Fruit fly (Drosophila melanogaster) whole organism, embryonic: ENCODE measurements around the gene CG32483.

Experiments
- CG10321 ChIP-seq: fragments of 200-800 bp; sonication (Bioruptor generic); IDR thresholded peaks from 2 replicates; pipeline ENCODE4 v1.3.6; 2022; ENCODE audit warnings: missing biosample characterization, missing genetic modification characterization
- CG10565 ChIP-seq: fragments of 200-800 bp; sonication (Bioruptor generic); optimal IDR thresholded peaks from 3 replicates; lab custom pipeline; 2016; ENCODE audit warnings: missing biosample characterization, mild to moderate bottlenecking, missing genetic modification characterization
- CG11398 ChIP-seq: fragments of 200-800 bp; sonication (Bioruptor generic); optimal IDR thresholded peaks from 2 replicates; lab custom pipeline; 2016; ENCODE audit warnings: missing biosample characterization, missing genetic modification characterization
- CG15696 ChIP-seq: fragments of 200-800 bp; sonication (Bioruptor generic); optimal IDR thresholded peaks from 2 replicates; lab custom pipeline; 2019; ENCODE audit warnings: missing biosample characterization, mild to moderate bottlenecking, missing genetic modification characterization, moderate library complexity
- CG16863 ChIP-seq: fragments of 200-800 bp; sonication (Bioruptor generic); optimal IDR thresholded peaks from 3 replicates; lab custom pipeline; 2016; ENCODE audit warnings: missing biosample characterization, missing genetic modification characterization
- CG17385 ChIP-seq: fragments of 200-800 bp; sonication (Bioruptor generic); optimal IDR thresholded peaks from 3 replicates; lab custom pipeline; 2018; ENCODE audit warnings: missing biosample characterization, mild to moderate bottlenecking, missing genetic modification characterization
- CG2202 ChIP-seq: fragments of 200-800 bp; sonication (Bioruptor generic); optimal IDR thresholded peaks from 2 replicates; lab custom pipeline; 2018; ENCODE audit warnings: missing biosample characterization, mild to moderate bottlenecking, missing genetic modification characterization
- CG2875 ChIP-seq: fragments of 200-800 bp; sonication (Bioruptor generic); optimal IDR thresholded peaks from 2 replicates; lab custom pipeline; 2017; ENCODE audit warnings: missing biosample characterization, mild to moderate bottlenecking, missing genetic modification characterization, missing genetic modification reagents
- CG3163 ChIP-seq: fragments of 200-800 bp; sonication (Bioruptor generic); optimal IDR thresholded peaks from 3 replicates; lab custom pipeline; 2016; ENCODE audit warnings: missing biosample characterization, missing genetic modification characterization
- CG3407 ChIP-seq: fragments of 200-800 bp; sonication (Bioruptor generic); optimal IDR thresholded peaks from 2 replicates; lab custom pipeline; 2018; ENCODE audit warnings: missing biosample characterization, mild to moderate bottlenecking, missing genetic modification characterization
- CG34224 ChIP-seq: fragments of 200-800 bp; sonication (Bioruptor generic); IDR thresholded peaks from 3 replicates; pipeline ENCODE4 v1.3.6; 2022; ENCODE audit warnings: missing biosample characterization, missing genetic modification characterization; ENCODE audit not compliant: partially characterized antibody
- CG34422 ChIP-seq: fragments of 200-800 bp; sonication (Bioruptor generic); IDR thresholded peaks from 3 replicates; pipeline ENCODE4 v1.3.6; 2022; ENCODE audit warnings: missing biosample characterization, missing genetic modification characterization
- CG3726 ChIP-seq: fragments of 200-800 bp; sonication (Bioruptor generic); IDR thresholded peaks from 3 replicates; pipeline ENCODE4, ENCODE4 v1.3.6; 2022; ENCODE audit warnings: missing biosample characterization, missing genetic modification characterization
- CG5180 ChIP-seq: fragments of 200-800 bp; sonication (Bioruptor generic); optimal IDR thresholded peaks from 3 replicates; lab custom pipeline; 2017; ENCODE audit warnings: missing biosample characterization, missing genetic modification characterization, mild to moderate bottlenecking, moderate library complexity, missing genetic modification reagents
- CG8290 ChIP-seq, 3 experiments: fragments of 200-800 bp; sonication (Bioruptor generic); optimal IDR thresholded peaks; 2 replicates each; lab custom pipeline; 2016 to 2019; ENCODE audit warnings: missing biosample characterization in 3 of 3, missing genetic modification characterization in 3 of 3, mild to moderate bottlenecking in 2 of 3, moderate library complexity in 1 of 3
- CG8944 ChIP-seq: fragments of 200-800 bp; sonication (Bioruptor generic); optimal IDR thresholded peaks from 3 replicates; lab custom pipeline; 2016; ENCODE audit warnings: missing biosample characterization, missing genetic modification characterization
- CG9932 ChIP-seq: fragments of 200-800 bp; sonication (Bioruptor generic); IDR thresholded peaks from 2 replicates; pipeline ENCODE4 v1.3.6; 2022; ENCODE audit warnings: missing biosample characterization, missing genetic modification characterization
- Camta ChIP-seq: fragments of 200-800 bp; sonication (Bioruptor generic); optimal IDR thresholded peaks from 2 replicates; lab custom pipeline; 2016; ENCODE audit warnings: missing biosample characterization, missing genetic modification characterization
- Deaf1 ChIP-seq: fragments of 200-800 bp; optimal IDR thresholded peaks from 3 replicates; lab custom pipeline; 2019; ENCODE audit warnings: missing biosample characterization, mild to moderate bottlenecking, missing genetic modification characterization, moderate library complexity
- Dip3 ChIP-seq: fragments of 200-800 bp; sonication (Bioruptor generic); optimal IDR thresholded peaks from 3 replicates; lab custom pipeline; 2016; ENCODE audit warnings: missing biosample characterization, missing genetic modification characterization
- Fer2 ChIP-seq: fragments of 200-800 bp; sonication (Bioruptor generic); optimal IDR thresholded peaks from 2 replicates; lab custom pipeline; 2018; ENCODE audit warnings: missing biosample characterization, mild to moderate bottlenecking, missing genetic modification characterization, moderate library complexity
- HLHmδ ChIP-seq: fragments of 200-800 bp; sonication (Bioruptor generic); optimal IDR thresholded peaks from 2 replicates; lab custom pipeline; 2018; ENCODE audit warnings: missing biosample characterization, mild to moderate bottlenecking, missing genetic modification characterization, moderate library complexity
- Hand ChIP-seq: fragments of 200-800 bp; sonication (Bioruptor generic); optimal IDR thresholded peaks from 2 replicates; lab custom pipeline; 2017; ENCODE audit warnings: mild to moderate bottlenecking, missing biosample characterization, missing genetic modification reagents, missing genetic modification characterization
- HmgZ ChIP-seq: fragments of 200-800 bp; sonication (Bioruptor generic); optimal IDR thresholded peaks from 2 replicates; lab custom pipeline; 2018; ENCODE audit warnings: missing biosample characterization, mild to moderate bottlenecking, missing genetic modification characterization
- Hmr ChIP-seq: fragments of 200-800 bp; sonication (Bioruptor generic); optimal IDR thresholded peaks from 3 replicates; lab custom pipeline; 2017; ENCODE audit warnings: mild to moderate bottlenecking, missing biosample characterization, missing genetic modification reagents, missing genetic modification characterization
- MBD-R2 ChIP-seq: fragments of 200-800 bp; sonication (Bioruptor generic); IDR thresholded peaks from 2 replicates; pipeline ENCODE4 v1.3.6; 2022; ENCODE audit warnings: missing biosample characterization, missing genetic modification characterization
- Mad ChIP-seq: fragments of 200-800 bp; sonication (Bioruptor generic); optimal IDR thresholded peaks from 2 replicates; lab custom pipeline; 2016; ENCODE audit warnings: missing biosample characterization, missing genetic modification characterization
- Med ChIP-seq: fragments of 200-800 bp; sonication (Bioruptor generic); peaks from one replicate; lab custom pipeline; 2016; ENCODE audit warnings: missing biosample characterization, missing genetic modification characterization, mild to moderate bottlenecking, inconsistent platforms, moderate library complexity
- Nf-YC ChIP-seq: fragments of 200-800 bp; optimal IDR thresholded peaks from 3 replicates; lab custom pipeline; 2019; ENCODE audit warnings: missing biosample characterization, mild to moderate bottlenecking, missing genetic modification characterization, moderate library complexity
- ap ChIP-seq: fragments of 200-800 bp; sonication (Bioruptor generic); IDR thresholded peaks from 2 replicates; pipeline ENCODE4 v1.3.6; 2022; ENCODE audit warnings: missing biosample characterization, missing genetic modification characterization
- bsh ChIP-seq, 2 experiments: fragments of 200-800 bp; sonication (Bioruptor generic); optimal IDR thresholded peaks; 2 replicates each; lab custom pipeline; 2017 to 2018; ENCODE audit warnings: mild to moderate bottlenecking in 2 of 2, missing biosample characterization in 2 of 2, missing genetic modification characterization in 2 of 2, moderate library complexity in 1 of 2
- btn ChIP-seq: fragments of 200-800 bp; sonication (Bioruptor generic); optimal IDR thresholded peaks from 2 replicates; lab custom pipeline; 2016; ENCODE audit warnings: missing biosample characterization, missing genetic modification characterization
- cwo ChIP-seq: fragments of 200-800 bp; sonication (Bioruptor generic); optimal IDR thresholded peaks from 3 replicates; lab custom pipeline; 2017; ENCODE audit warnings: missing biosample characterization, missing genetic modification characterization, mild to moderate bottlenecking, moderate library complexity, missing genetic modification reagents
- danr ChIP-seq: fragments of 200-800 bp; sonication (Bioruptor generic); IDR thresholded peaks from 2 replicates; pipeline ENCODE4 v1.3.6; 2022; ENCODE audit warnings: missing biosample characterization, missing genetic modification characterization
- dati ChIP-seq: fragments of 200-800 bp; sonication (Bioruptor generic); IDR thresholded peaks from 2 replicates; pipeline ENCODE4 v1.3.6; 2022; ENCODE audit warnings: missing biosample characterization, missing genetic modification characterization
- dmrt11E ChIP-seq: fragments of 200-800 bp; sonication (Bioruptor generic); optimal IDR thresholded peaks from 3 replicates; lab custom pipeline; 2018; ENCODE audit warnings: missing biosample characterization, mild to moderate bottlenecking, missing genetic modification characterization, moderate library complexity
- kay ChIP-seq: fragments of 200-800 bp; sonication (Bioruptor generic); optimal IDR thresholded peaks from 2 replicates; lab custom pipeline; 2016; ENCODE audit warnings: missing biosample characterization, missing genetic modification characterization
- kni ChIP-seq: fragments of 200-800 bp; sonication (Bioruptor generic); optimal IDR thresholded peaks from 3 replicates; lab custom pipeline; 2017; ENCODE audit warnings: mild to moderate bottlenecking, missing biosample characterization, missing genetic modification reagents, missing genetic modification characterization
- lmd ChIP-seq: fragments of 200-800 bp; sonication (Bioruptor generic); IDR thresholded peaks from 2 replicates; pipeline ENCODE4 v1.3.6; 2022; ENCODE audit warnings: missing biosample characterization, missing genetic modification characterization
- maf-S ChIP-seq: fragments of 200-800 bp; sonication (Bioruptor generic); optimal IDR thresholded peaks from 2 replicates; lab custom pipeline; 2016; ENCODE audit warnings: missing biosample characterization, missing genetic modification characterization
- nom ChIP-seq: fragments of 200-800 bp; sonication (Bioruptor generic); optimal IDR thresholded peaks from 2 replicates; lab custom pipeline; 2017; ENCODE audit warnings: missing biosample characterization, missing genetic modification characterization, mild to moderate bottlenecking, moderate library complexity, missing genetic modification reagents
- pfk ChIP-seq: fragments of 200-800 bp; sonication (Bioruptor generic); optimal IDR thresholded peaks from 2 replicates; lab custom pipeline; 2018; ENCODE audit warnings: missing biosample characterization, mild to moderate bottlenecking, missing genetic modification characterization, moderate library complexity
- sd ChIP-seq: fragments of 200-800 bp; sonication (Bioruptor generic); optimal IDR thresholded peaks from 3 replicates; lab custom pipeline; 2018; ENCODE audit warnings: missing biosample characterization, mild to moderate bottlenecking, missing genetic modification characterization, moderate library complexity
- sens ChIP-seq: fragments of 200-800 bp; sonication (Bioruptor generic); peaks from one replicate; lab custom pipeline; 2016; ENCODE audit warnings: missing biosample characterization, missing genetic modification characterization
- sug ChIP-seq: fragments of 200-800 bp; optimal IDR thresholded peaks from 2 replicates; lab custom pipeline; 2019; ENCODE audit warnings: missing biosample characterization, mild to moderate bottlenecking, missing genetic modification characterization, moderate library complexity
- ttk ChIP-seq: fragments of 200-800 bp; sonication (Bioruptor generic); IDR thresholded peaks from 2 replicates; pipeline ENCODE4 v2.1.2; 2022; ENCODE audit warnings: missing biosample characterization, missing genetic modification characterization
- tup ChIP-seq: fragments of 200-800 bp; sonication (Bioruptor generic); optimal IDR thresholded peaks from 2 replicates; lab custom pipeline; 2016; ENCODE audit warnings: missing biosample characterization, mild to moderate bottlenecking, missing genetic modification characterization, moderate library complexity
- wek ChIP-seq: fragments of 200-800 bp; sonication (Bioruptor generic); optimal IDR thresholded peaks from 3 replicates; lab custom pipeline; 2018; ENCODE audit warnings: missing biosample characterization, mild to moderate bottlenecking, missing genetic modification characterization, moderate library complexity

CG32483 gene

dm6 chr3L:642865-643738 is 46.8 kb downstream of the CG32483 start (continued):
- TF ChIP-seq CG3726 (GFP tag; lab: Robert Waterston, UW) (0 out of 3 replicates have a peak, but pooled peaks have one; percentile 31), danr (no peak), Fer2 (tag; lab: Kevin White, UChicago) (no peak), HLHmδ (GFP tag; lab: Kevin White, UChicago) (peak; percentile 42), CG8290 (GFP tag; optimal IDR thresholded peaks at IDR 0.05; lab: Kevin White, UChicago) (no peak), CG8290 (tag; optimal IDR thresholded peaks at IDR 0.05; lab: Kevin White, UChicago) (peak; percentile 40 to 58), HmgZ (tag; lab: Kevin White, UChicago) (peak; percentile 8), CG11398 (GFP tag; lab: Kevin White, UChicago) (no peak), CG34224 (GFP tag; lab: Robert Waterston, UW) (no peak), sens (GFP tag; lab: Kevin White, UChicago) (peak; percentile 88), maf-S (GFP tag; lab: Kevin White, UChicago) (no peak), CG3407 (GFP tag; lab: Kevin White, UChicago) (peak; percentile 45), dmrt11E (tag; lab: Kevin White, UChicago) (no peak), cwo (GFP tag; lab: Kevin White, UChicago) (peak; percentile 74), CG15696 (peak; percentile 22), dati (no peak), sug (peak; percentile 82), CG34422 (GFP tag; lab: Robert Waterston, UW) (no peak), pfk (GFP tag; lab: Kevin White, UChicago) (peak; percentile 7), CG10321 (0 out of 2 replicates have a peak, but pooled peaks have one; percentile 16), CG10565 (GFP tag; lab: Kevin White, UChicago) (no peak), CG8944 (no peak), Camta (peak; percentile 58), CG16863 (GFP tag; lab: Kevin White, UChicago) (peak; percentile 20), btn (peak; percentile 35), lmd (GFP tag; lab: Robert Waterston, UW) (no peak), Med (GFP tag; lab: Kevin White, UChicago) (peak; percentile 79), wek (GFP tag; lab: Kevin White, UChicago) (peak; percentile 53), tup (GFP tag; lab: Kevin White, UChicago) (peak; percentile 19), sd (tag; lab: Kevin White, UChicago) (peak; percentile 100), CG9932 (no peak), Hand (GFP tag; lab: Kevin White, UChicago) (no peak), MBD-R2 (no peak), ttk (0 out of 2 replicates have a peak, but pooled peaks have one; percentile 7), nom (GFP tag; lab: Kevin White, UChicago) (no peak), CG2202 (peak; percentile 38), kay (GFP tag; lab: Kevin White, UChicago) (no peak), Dip3 (GFP tag; lab: Kevin White, UChicago) (no peak), CG5180 (no peak), Nf-YC (no peak), ap (GFP tag; lab: Robert Waterston, UW) (0 out of 2 replicates have a peak, but pooled peaks have one; percentile 2), Deaf1 (peak; percentile 85), kni (GFP tag; lab: Kevin White, UChicago) (peak; percentile 94), CG3163 (peak; percentile 18), CG17385 (GFP tag; lab: Kevin White, UChicago) (peak; percentile 34), CG2875 (GFP tag; lab: Kevin White, UChicago) (no peak), Mad (GFP tag; lab: Kevin White, UChicago) (peak; percentile 31), Hmr (GFP tag; lab: Kevin White, UChicago) (peak; percentile 17), bsh (GFP tag; optimal IDR thresholded peaks at IDR 0.05; lab: Kevin White, UChicago) (no peak)
